Worm (Caenorhabditis elegans) whole organism, L4 larva: ENCODE data around the gene B0546.4.
"Not testable (repeated sequence)": the region's sequence is repeated elsewhere in the genome, so short reads cannot be mapped to it uniquely, and the experiment has no call there.

ENCODE experiments used
- D1046.2 ChIP-seq: fragments of 200-800 bp; sonication (Bioruptor generic); IDR thresholded peaks from 2 replicates; pipeline ENCODE4 v1.3.6; 2022; ENCODE audit warnings: missing genetic modification characterization, missing compliant biosample characterization
- F10B5.3 ChIP-seq: sonication (generic microtip); optimal IDR thresholded peaks from 2 replicates; lab custom pipeline; 2016; ENCODE audit warnings: mild to moderate bottlenecking, missing genetic modification characterization, missing compliant biosample characterization
- F26F4.8 ChIP-seq: fragments of 200-800 bp; sonication (Bioruptor generic); conservative IDR thresholded peaks from 2 replicates; pipeline ENCODE4 v1.3.6; 2022; ENCODE audit warnings: missing genetic modification characterization, missing compliant biosample characterization
- F37D6.2 ChIP-seq: sonication (generic microtip); optimal IDR thresholded peaks from 2 replicates; lab custom pipeline; 2016; ENCODE audit warnings: mild to moderate bottlenecking, missing genetic modification characterization, missing compliant biosample characterization
- F44E2.7 ChIP-seq: fragments of 200-800 bp; sonication (Bioruptor generic); IDR thresholded peaks from 2 replicates; pipeline ENCODE4 v2.1.2; 2022; ENCODE audit warnings: missing genetic modification characterization, missing compliant biosample characterization
- R02D3.7 ChIP-seq: fragments of 150-350 bp; sonication (generic microtip); optimal IDR thresholded peaks from 3 replicates; lab custom pipeline; 2014; ENCODE audit warnings: missing biosample characterization, missing genetic modification characterization
- T26A8.4 ChIP-seq: fragments of 200-800 bp; sonication (Bioruptor generic); IDR thresholded peaks from 2 replicates; pipeline ENCODE4 v1.3.6; 2022; ENCODE audit warnings: missing genetic modification characterization, missing compliant biosample characterization
- Y105C5A.15 ChIP-seq: fragments of 200-800 bp; sonication (Bioruptor generic); IDR thresholded peaks from 2 replicates; pipeline ENCODE4 v1.3.6; 2022; ENCODE audit warnings: missing genetic modification characterization, missing compliant biosample characterization
- aly-2 ChIP-seq: sonication (generic microtip); optimal IDR thresholded peaks from 2 replicates; lab custom pipeline; 2018; ENCODE audit warnings: missing biosample characterization, missing genetic modification characterization
- arid-1 ChIP-seq: fragments of 200-800 bp; sonication (Bioruptor generic); conservative IDR thresholded peaks from 2 replicates; pipeline ENCODE4 v1.3.6; 2022; ENCODE audit warnings: missing genetic modification reagents, missing genetic modification characterization, missing compliant biosample characterization
- attf-4 ChIP-seq: sonication (generic microtip); optimal IDR thresholded peaks from 3 replicates; lab custom pipeline; 2017; ENCODE audit warnings: missing biosample characterization, missing genetic modification characterization
- ceh-32 ChIP-seq: sonication (generic microtip); optimal IDR thresholded peaks from 2 replicates; lab custom pipeline; 2016; ENCODE audit warnings: mild to moderate bottlenecking, missing genetic modification characterization, missing compliant biosample characterization; ENCODE audit not compliant: poor library complexity
- ceh-82 ChIP-seq: sonication (generic microtip); optimal IDR thresholded peaks from 2 replicates; lab custom pipeline; 2017; ENCODE audit warnings: missing biosample characterization, missing genetic modification characterization
- ctbp-1 ChIP-seq: fragments of 200-800 bp; sonication (Bioruptor generic); IDR thresholded peaks from 2 replicates; pipeline ENCODE4 v1.3.6; 2022; ENCODE audit warnings: missing genetic modification reagents, missing genetic modification characterization, missing compliant biosample characterization
- daf-16 ChIP-seq, 3 experiments: sonication (generic microtip); optimal IDR thresholded peaks; 2 replicates each; lab custom pipeline; 2016 to 2017; ENCODE audit warnings: missing genetic modification characterization in 3 of 3, missing genetic modification reagents in 3 of 3, mild to moderate bottlenecking in 2 of 3, missing compliant biosample characterization in 2 of 3, missing biosample characterization in 1 of 3, moderate library complexity in 1 of 3
- daf-19 ChIP-seq: fragments of 200-800 bp; sonication (Bioruptor generic); conservative IDR thresholded peaks from 2 replicates; pipeline ENCODE4 v1.3.6; 2022; ENCODE audit warnings: missing genetic modification characterization, missing compliant biosample characterization
- daf-8 ChIP-seq: fragments of 200-800 bp; sonication (Bioruptor generic); IDR thresholded peaks from 2 replicates; pipeline ENCODE4 v1.3.6; 2022; ENCODE audit warnings: missing genetic modification characterization, missing compliant biosample characterization
- dmd-8 ChIP-seq: fragments of 200-800 bp; sonication (Bioruptor generic); IDR thresholded peaks from 2 replicates; pipeline ENCODE4 v1.3.6; 2022; ENCODE audit warnings: missing genetic modification characterization, missing compliant biosample characterization
- egl-27 ChIP-seq: sonication (generic microtip); optimal IDR thresholded peaks from 3 replicates; lab custom pipeline; 2017; ENCODE audit warnings: missing biosample characterization, missing genetic modification reagents, missing genetic modification characterization
- fos-1 ChIP-seq: fragments of 150-350 bp; optimal IDR thresholded peaks from 2 replicates; lab custom pipeline; 2014; ENCODE audit warnings: missing biosample characterization, missing genetic modification characterization
- hif-1 ChIP-seq, 2 experiments: sonication (generic microtip); optimal IDR thresholded peaks; 2 replicates each; lab custom pipeline; 2016 to 2017; ENCODE audit warnings: missing compliant biosample characterization in 2 of 2, missing genetic modification characterization in 2 of 2, missing genetic modification reagents in 2 of 2, missing genotype in 2 of 2, mild to moderate bottlenecking in 1 of 2
- hmg-1.1 ChIP-seq: fragments of 200-800 bp; sonication (Bioruptor generic); IDR thresholded peaks from 2 replicates; pipeline ENCODE4 v1.3.6; 2022; ENCODE audit warnings: missing genetic modification reagents, missing genetic modification characterization, missing compliant biosample characterization
- jun-1 ChIP-seq: fragments of 150-350 bp; optimal IDR thresholded peaks from 2 replicates; lab custom pipeline; 2014; ENCODE audit warnings: missing biosample characterization, missing genetic modification reagents, missing genetic modification characterization
- lin-1 ChIP-seq: fragments of 200-800 bp; sonication (Bioruptor generic); IDR thresholded peaks from 2 replicates; pipeline ENCODE4 v1.3.6; 2022; ENCODE audit warnings: missing genetic modification reagents, missing genetic modification characterization, missing compliant biosample characterization
- lin-13 ChIP-seq: fragments of 150-350 bp; optimal IDR thresholded peaks from 2 replicates; lab custom pipeline; 2014; ENCODE audit warnings: missing biosample characterization, missing genetic modification reagents, missing genetic modification characterization
- lin-15B ChIP-seq: fragments of 150-350 bp; sonication (generic microtip); optimal IDR thresholded peaks from 3 replicates; lab custom pipeline; 2014; ENCODE audit warnings: missing biosample characterization, missing genetic modification characterization
- lin-38 ChIP-seq: fragments of 200-800 bp; sonication (Bioruptor generic); IDR thresholded peaks from 2 replicates; pipeline ENCODE4 v1.3.6; 2022; ENCODE audit warnings: missing genetic modification reagents, missing genetic modification characterization, missing compliant biosample characterization
- madf-9 ChIP-seq: fragments of 200-800 bp; sonication (Bioruptor generic); conservative IDR thresholded peaks from 2 replicates; pipeline ENCODE4 v1.3.6; 2022; ENCODE audit warnings: missing genetic modification reagents, missing genetic modification characterization, missing compliant biosample characterization
- mdt-29 ChIP-seq: fragments of 200-800 bp; sonication (Bioruptor generic); IDR thresholded peaks from 2 replicates; pipeline ENCODE4 v1.3.6; 2022; ENCODE audit warnings: missing genetic modification reagents, missing genetic modification characterization, missing compliant biosample characterization
- mxl-2 ChIP-seq: fragments of 200-800 bp; sonication (Bioruptor generic); conservative IDR thresholded peaks from 2 replicates; pipeline ENCODE4 v1.3.6; 2022; ENCODE audit warnings: missing genetic modification reagents, missing genetic modification characterization, missing compliant biosample characterization
- nhr-111 ChIP-seq: fragments of 200-800 bp; sonication (Bioruptor generic); optimal IDR thresholded peaks from 2 replicates; lab custom pipeline; 2018; ENCODE audit warnings: mild to moderate bottlenecking, missing genetic modification characterization, missing compliant biosample characterization
- nhr-25 ChIP-seq: sonication (generic microtip); optimal IDR thresholded peaks from 2 replicates; lab custom pipeline; 2017; ENCODE audit warnings: missing genetic modification characterization, mild to moderate bottlenecking, missing compliant biosample characterization, antibody characterized with exemption, moderate library complexity, borderline replicate concordance; ENCODE audit not compliant: insufficient read depth
- nhr-28 ChIP-seq: fragments of 150-350 bp; optimal IDR thresholded peaks from 2 replicates; lab custom pipeline; 2014; ENCODE audit warnings: missing biosample characterization, missing genetic modification characterization
- nhr-76 ChIP-seq: fragments of 150-350 bp; optimal IDR thresholded peaks from 2 replicates; lab custom pipeline; 2014; ENCODE audit warnings: missing biosample characterization, missing genetic modification characterization
- php-3 ChIP-seq: fragments of 200-800 bp; sonication (Bioruptor generic); IDR thresholded peaks from 2 replicates; pipeline ENCODE4 v1.3.6; 2022; ENCODE audit warnings: missing genetic modification reagents, missing genetic modification characterization, missing compliant biosample characterization
- set-16 ChIP-seq: fragments of 200-800 bp; sonication (Bioruptor generic); IDR thresholded peaks from 2 replicates; pipeline ENCODE4 v1.3.6; 2022; ENCODE audit warnings: missing genetic modification reagents, missing genetic modification characterization, missing compliant biosample characterization
- skn-1 ChIP-seq: fragments of 150-350 bp; optimal IDR thresholded peaks from 2 replicates; lab custom pipeline; 2014; ENCODE audit warnings: missing biosample characterization, missing genetic modification characterization
- snpc-4 ChIP-seq: fragments of 150-350 bp; optimal IDR thresholded peaks from 2 replicates; lab custom pipeline; 2014; ENCODE audit warnings: missing biosample characterization, missing genetic modification characterization
- spr-1 ChIP-seq: sonication (generic microtip); optimal IDR thresholded peaks from 2 replicates; lab custom pipeline; 2016; ENCODE audit warnings: mild to moderate bottlenecking, missing genetic modification characterization, missing compliant biosample characterization
- unc-62 ChIP-seq, 3 experiments: fragments of 150-350 bp in 1 of 3; sonication (generic microtip); optimal IDR thresholded peaks in 2 of 3; peaks in 1 of 3; 1 replicate in 1 of 3; 2 replicates in 2 of 3; lab custom pipeline; 2014 to 2017; ENCODE audit warnings: missing biosample characterization in 3 of 3, missing genetic modification characterization in 3 of 3, missing genetic modification reagents in 3 of 3, missing genotype in 1 of 3
- zag-1 ChIP-seq: fragments of 150-350 bp; optimal IDR thresholded peaks from 2 replicates; lab custom pipeline; 2014; ENCODE audit warnings: missing biosample characterization, missing genetic modification characterization
- ztf-7 ChIP-seq: fragments of 150-350 bp; optimal IDR thresholded peaks from 2 replicates; lab custom pipeline; 2014; ENCODE audit warnings: missing biosample characterization, missing genetic modification characterization

The B0546.4 gene

DNA sequence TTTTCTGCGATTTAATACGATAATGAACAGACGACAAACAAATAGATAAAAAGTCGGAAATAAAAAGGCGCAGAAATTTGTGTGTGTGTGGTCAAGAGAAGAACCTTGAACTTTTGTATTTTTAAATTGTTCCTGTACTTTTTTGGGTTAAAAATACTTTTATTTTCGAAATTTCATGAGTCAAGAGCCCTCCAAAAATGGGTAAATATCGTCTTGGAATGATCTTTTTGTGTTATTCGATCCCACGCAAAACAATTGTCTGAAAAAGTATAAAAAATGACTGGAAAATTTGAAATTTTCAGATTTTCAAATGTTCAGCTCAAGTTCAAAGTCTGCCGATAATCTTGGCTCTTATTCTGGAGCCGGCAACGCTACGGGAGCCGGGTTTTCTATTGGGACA, 11.6 kb upstream of the B0546.4 start, which contains the start of gene C04C3.14:
Gene C04C3.14 (plus strand): TSS at position 301 of the 400 bp plus-strand sequence.
- TF ChIP-seq T26A8.4 (no peak), ctbp-1 (no peak), spr-1 (no peak), php-3 (GFP tag; lab: Robert Waterston, UW) (no peak), nhr-25 (tag; lab: Kevin White, UChicago) (no peak), lin-15B (tag; lab: Kevin White, UChicago) (no peak), jun-1 (tag; lab: Kevin White, UChicago) (no peak), lin-1 (GFP tag; lab: Robert Waterston, UW) (no peak), lin-38 (no peak), egl-27 (tag; lab: Kevin White, UChicago) (no peak), madf-9 (GFP tag; lab: Robert Waterston, UW) (no peak), aly-2 (tag; lab: Kevin White, UChicago) (no peak), D1046.2 (GFP tag; lab: Robert Waterston, UW) (no peak), fos-1 (tag; lab: Kevin White, UChicago) (no peak), skn-1 (no peak), Y105C5A.15 (GFP tag; lab: Robert Waterston, UW) (no peak), ztf-7 (tag; lab: Kevin White, UChicago) (no peak), attf-4 (tag; lab: Kevin White, UChicago) (no peak)
- TF ChIP-seq, all 104 proteins: peak for 0

DNA sequence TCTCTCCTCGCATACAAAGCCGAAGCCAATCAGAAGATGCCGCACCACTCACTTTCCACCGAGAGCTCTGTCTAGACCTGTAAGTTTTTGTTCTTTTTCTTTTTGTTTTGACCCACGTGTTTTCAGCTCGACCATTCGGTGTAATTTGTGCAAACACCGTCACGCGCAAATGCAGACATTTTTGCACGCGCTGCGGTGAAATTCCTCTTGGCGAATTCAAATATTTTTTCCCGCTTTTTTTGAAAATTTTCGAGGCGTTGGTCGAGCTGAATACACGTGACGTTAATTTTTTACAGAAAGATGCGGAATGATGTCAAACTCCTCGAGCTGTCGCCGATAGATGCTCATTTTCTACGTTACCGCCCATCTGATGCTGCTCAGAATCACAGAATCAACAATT, 10.1 kb upstream of the B0546.4 start, which contains the start of gene C04C3.4:
Gene C04C3.4 (plus strand): TSS at position 301 of the 400 bp plus-strand sequence.
- TF ChIP-seq nhr-28 (tag; lab: Kevin White, UChicago); ceh-82 (tag; lab: Kevin White, UChicago); daf-8 (GFP tag; lab: Robert Waterston, UW): not testable (repeated sequence)

DNA sequence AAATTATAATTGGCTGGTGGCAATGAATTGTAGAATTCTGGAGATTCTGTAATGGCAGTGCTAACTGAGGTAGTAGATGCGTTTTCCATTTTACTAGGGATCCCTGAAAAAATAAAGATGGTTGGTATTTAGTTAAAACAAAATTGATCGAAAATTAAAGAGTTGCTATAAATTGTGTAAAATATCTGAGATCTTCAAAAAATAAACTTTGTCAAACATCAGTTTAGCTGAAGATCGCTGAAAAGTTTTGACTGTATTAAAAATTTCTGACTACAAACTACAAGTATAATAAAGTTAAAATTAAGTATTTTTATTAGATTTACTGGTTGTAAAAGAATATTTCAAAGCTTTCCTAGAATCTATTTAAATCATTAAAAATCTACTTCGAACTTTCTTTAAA, 6.1 kb upstream of the B0546.4 start, which contains the start of gene B0546.5:
Gene B0546.5 (minus strand): TSS at position 101 of the 400 bp plus-strand sequence.
- not testable (repeated sequence) for TF ChIP-seq mxl-2 (GFP tag; lab: Robert Waterston, UW); mdt-29 (GFP tag; lab: Robert Waterston, UW); nhr-76 (tag; lab: Kevin White, UChicago)
- TF ChIP-seq, all 104 proteins: peak for 0; not testable (repeated sequence) for 104

DNA sequence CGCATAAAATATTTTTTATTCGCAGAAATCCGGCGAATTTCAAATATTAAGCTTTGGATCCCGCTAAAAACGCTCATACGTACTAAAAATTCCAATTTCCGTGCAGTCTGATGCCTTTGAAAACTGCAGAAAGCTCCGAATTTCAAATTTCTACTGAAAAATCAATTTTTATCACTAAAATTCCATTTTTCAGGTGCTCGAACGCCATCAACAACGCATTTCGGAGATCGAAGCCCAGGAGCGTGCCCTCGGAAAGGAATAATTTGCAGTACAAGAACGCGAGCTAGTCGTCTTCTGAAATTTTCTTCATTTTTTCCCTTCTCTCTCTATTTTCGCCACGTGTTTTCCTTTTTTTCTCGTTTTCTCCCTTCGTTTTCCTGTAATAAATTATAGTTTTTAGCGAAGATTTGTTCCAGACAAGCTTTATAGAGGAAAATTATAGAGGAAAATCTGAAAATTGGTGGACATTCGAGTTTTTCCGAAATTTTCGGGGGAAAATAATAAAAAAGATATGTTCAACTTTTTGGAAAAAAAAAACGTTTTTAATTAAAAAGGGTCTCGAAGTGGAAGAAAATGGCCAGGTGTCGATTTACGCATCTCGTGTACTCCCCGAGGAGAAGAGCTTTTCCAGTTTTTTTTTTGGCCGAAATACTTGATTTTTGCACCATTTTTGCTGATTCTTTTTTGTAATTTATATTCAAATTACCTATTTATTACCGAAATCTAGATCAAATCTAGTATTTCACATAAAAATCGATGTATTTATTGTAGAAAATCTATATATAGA, 2.8 kb upstream of the B0546.4 start:
- TF ChIP-seq attf-4 (tag; lab: Kevin White, UChicago) (no peak), set-16 (GFP tag; lab: Robert Waterston, UW) (no peak), F10B5.3 (tag; lab: Kevin White, UChicago) (no peak), hmg-1.1 (GFP tag; lab: Robert Waterston, UW) (no peak), skn-1 (no peak), daf-8 (GFP tag; lab: Robert Waterston, UW) (no peak), R02D3.7 (tag; lab: Kevin White, UChicago) (peak; percentile 22), lin-15B (tag; lab: Kevin White, UChicago) (no peak), daf-16 (GFP tag; optimal IDR thresholded peaks at IDR 0.05; lab: Kevin White, UChicago) (no peak), daf-16 (tag; optimal IDR thresholded peaks at IDR 0.05; lab: Kevin White, UChicago) (peak; percentile 26), ceh-32 (tag; lab: Kevin White, UChicago) (no peak), zag-1 (tag; lab: Kevin White, UChicago) (no peak), aly-2 (tag; lab: Kevin White, UChicago) (no peak), snpc-4 (tag; lab: Kevin White, UChicago) (no peak), F44E2.7 (GFP tag; lab: Robert Waterston, UW) (no peak), unc-62 (GFP tag; optimal IDR thresholded peaks at IDR 0.05 in 1 of 2; lab: Kevin White, UChicago) (peak in 1 of 2 experiments; percentile 92), unc-62 (tag; optimal IDR thresholded peaks at IDR 0.05; lab: Kevin White, UChicago) (no peak), F26F4.8 (GFP tag; lab: Robert Waterston, UW) (no peak), D1046.2 (GFP tag; lab: Robert Waterston, UW) (no peak), lin-38 (peak; percentile 32; the same call in 1 of the 2 replicates), fos-1 (tag; lab: Kevin White, UChicago) (no peak), dmd-8 (no peak), F37D6.2 (no peak), nhr-111 (GFP tag; lab: Kevin White, UChicago) (no peak), hif-1 (tag; optimal IDR thresholded peaks at IDR 0.05; lab: Kevin White, UChicago) (no peak), daf-19 (GFP tag; lab: Robert Waterston, UW) (no peak), arid-1 (GFP tag; lab: Robert Waterston, UW) (no peak), lin-13 (GFP tag; lab: Kevin White, UChicago) (no peak)
